Fruit fly (Drosophila melanogaster) whole organism, embryonic: ENCODE data around the gene CG31800.
A peak's percentile ranks its signal among the peaks of the same experiment; 100 is the strongest.

Source experiments
- BEAF-32 ChIP-seq: fragments of 200-800 bp; sonication (Bioruptor generic); optimal IDR thresholded peaks from 3 replicates; lab custom pipeline; 2017; ENCODE audit warnings: missing biosample characterization, missing genetic modification characterization, mild to moderate bottlenecking, moderate library complexity, missing genetic modification reagents
- CG12071 ChIP-seq: fragments of 200-800 bp; sonication (Bioruptor generic); optimal IDR thresholded peaks from 3 replicates; lab custom pipeline; 2018; ENCODE audit warnings: missing biosample characterization, mild to moderate bottlenecking, missing genetic modification characterization
- CG12299 ChIP-seq: fragments of 200-800 bp; sonication (Bioruptor generic); optimal IDR thresholded peaks from 2 replicates; lab custom pipeline; 2018; ENCODE audit warnings: missing biosample characterization, mild to moderate bottlenecking, missing genetic modification characterization
- CG13894 ChIP-seq: fragments of 200-800 bp; sonication (Bioruptor generic); optimal IDR thresholded peaks from 3 replicates; lab custom pipeline; 2018; ENCODE audit warnings: missing biosample characterization, mild to moderate bottlenecking, missing genetic modification characterization, moderate library complexity
- CG15269 ChIP-seq: fragments of 200-800 bp; sonication (Bioruptor generic); optimal IDR thresholded peaks from 2 replicates; lab custom pipeline; 2018; ENCODE audit warnings: missing biosample characterization, mild to moderate bottlenecking, missing genetic modification characterization, moderate library complexity
- CG17612 ChIP-seq: fragments of 200-800 bp; sonication (Bioruptor generic); IDR thresholded peaks from 2 replicates; pipeline ENCODE4 v1.3.6; 2022; ENCODE audit warnings: missing biosample characterization, missing genetic modification characterization
- CG17802 ChIP-seq: fragments of 200-800 bp; sonication (Bioruptor generic); optimal IDR thresholded peaks from 2 replicates; lab custom pipeline; 2018; ENCODE audit warnings: missing biosample characterization, mild to moderate bottlenecking, missing genetic modification characterization, moderate library complexity
- CG1792 ChIP-seq: fragments of 200-800 bp; sonication (Bioruptor generic); optimal IDR thresholded peaks from 2 replicates; lab custom pipeline; 2016; ENCODE audit warnings: missing biosample characterization, missing genetic modification characterization
- CG2199 ChIP-seq: fragments of 200-800 bp; sonication (Bioruptor generic); IDR thresholded peaks from 3 replicates; pipeline ENCODE4 v1.3.6; 2022; ENCODE audit warnings: missing biosample characterization, missing genetic modification characterization
- CG2712 ChIP-seq: fragments of 200-800 bp; optimal IDR thresholded peaks from 3 replicates; lab custom pipeline; 2019; ENCODE audit warnings: missing biosample characterization, mild to moderate bottlenecking, missing genetic modification characterization, moderate library complexity
- CG2875 ChIP-seq: fragments of 200-800 bp; sonication (Bioruptor generic); optimal IDR thresholded peaks from 2 replicates; lab custom pipeline; 2017; ENCODE audit warnings: missing biosample characterization, mild to moderate bottlenecking, missing genetic modification characterization, missing genetic modification reagents
- CG3065 ChIP-seq: fragments of 200-800 bp; sonication (Bioruptor generic); optimal IDR thresholded peaks from 2 replicates; lab custom pipeline; 2016; ENCODE audit warnings: missing biosample characterization, missing genetic modification characterization
- CG3407 ChIP-seq: fragments of 200-800 bp; sonication (Bioruptor generic); optimal IDR thresholded peaks from 2 replicates; lab custom pipeline; 2018; ENCODE audit warnings: missing biosample characterization, mild to moderate bottlenecking, missing genetic modification characterization
- CG3838 ChIP-seq: fragments of 200-800 bp; sonication (Bioruptor generic); optimal IDR thresholded peaks from 3 replicates; lab custom pipeline; 2016; ENCODE audit warnings: missing biosample characterization, missing genetic modification characterization
- CG4617 ChIP-seq: fragments of 200-800 bp; sonication (Bioruptor generic); optimal IDR thresholded peaks from 3 replicates; lab custom pipeline; 2016; ENCODE audit warnings: missing biosample characterization, missing genetic modification characterization, borderline replicate concordance
- CG5245 ChIP-seq: fragments of 200-800 bp; sonication (Bioruptor generic); optimal IDR thresholded peaks from 3 replicates; lab custom pipeline; 2016; ENCODE audit warnings: missing biosample characterization, missing genetic modification characterization
- CG6854 ChIP-seq: fragments of 200-800 bp; sonication (Bioruptor generic); optimal IDR thresholded peaks from 3 replicates; lab custom pipeline; 2017; ENCODE audit warnings: missing biosample characterization, mild to moderate bottlenecking, missing genetic modification characterization
- CG8290 ChIP-seq, 3 experiments: fragments of 200-800 bp; sonication (Bioruptor generic); optimal IDR thresholded peaks; 2 replicates each; lab custom pipeline; 2016 to 2019; ENCODE audit warnings: missing biosample characterization in 3 of 3, missing genetic modification characterization in 3 of 3, mild to moderate bottlenecking in 2 of 3, moderate library complexity in 1 of 3
- CG8359 ChIP-seq: fragments of 200-800 bp; sonication (Bioruptor generic); optimal IDR thresholded peaks from 2 replicates; lab custom pipeline; 2017; ENCODE audit warnings: missing biosample characterization, mild to moderate bottlenecking, missing genetic modification characterization, borderline replicate concordance
- CG8765 ChIP-seq: fragments of 200-800 bp; sonication (Bioruptor generic); IDR thresholded peaks from 2 replicates; pipeline ENCODE4 v1.3.6; 2022; ENCODE audit warnings: missing biosample characterization, missing genetic modification characterization
- CG9609 ChIP-seq: fragments of 200-800 bp; sonication (Bioruptor generic); optimal IDR thresholded peaks from 3 replicates; lab custom pipeline; 2016; ENCODE audit warnings: missing biosample characterization, missing genetic modification characterization
- Camta ChIP-seq: fragments of 200-800 bp; sonication (Bioruptor generic); optimal IDR thresholded peaks from 2 replicates; lab custom pipeline; 2016; ENCODE audit warnings: missing biosample characterization, missing genetic modification characterization
- D19B ChIP-seq: fragments of 200-800 bp; sonication (Bioruptor generic); optimal IDR thresholded peaks from 2 replicates; lab custom pipeline; 2017; ENCODE audit warnings: missing biosample characterization, mild to moderate bottlenecking, missing genetic modification characterization
- Dbx ChIP-seq: fragments of 200-800 bp; sonication (Bioruptor generic); IDR thresholded peaks from 3 replicates; pipeline ENCODE4 v1.3.6; 2022; ENCODE audit warnings: missing biosample characterization, missing genetic modification characterization
- Dp ChIP-seq: fragments of 200-800 bp; sonication (Bioruptor generic); optimal IDR thresholded peaks from 2 replicates; lab custom pipeline; 2018; ENCODE audit warnings: missing biosample characterization, mild to moderate bottlenecking, missing genetic modification characterization, moderate library complexity
- E2f1 ChIP-seq: fragments of 200-800 bp; sonication (Bioruptor generic); IDR thresholded peaks from 2 replicates; pipeline ENCODE4 v1.3.6; 2022; ENCODE audit warnings: missing biosample characterization, missing genetic modification characterization
- E2f2 ChIP-seq: fragments of 200-800 bp; sonication (Bioruptor generic); IDR thresholded peaks from 2 replicates; pipeline ENCODE4 v1.3.6; 2022; ENCODE audit warnings: missing biosample characterization, missing genetic modification characterization
- HHEX ChIP-seq: fragments of 200-800 bp; sonication (Bioruptor generic); optimal IDR thresholded peaks from 3 replicates; lab custom pipeline; 2017; ENCODE audit warnings: missing biosample characterization, mild to moderate bottlenecking, missing genetic modification characterization, missing genetic modification reagents
- HLH4C ChIP-seq: fragments of 200-800 bp; sonication (Bioruptor generic); IDR thresholded peaks from 3 replicates; pipeline ENCODE4 v1.3.6; 2022; ENCODE audit warnings: missing biosample characterization, missing genetic modification characterization; ENCODE audit not compliant: partially characterized antibody
- Max ChIP-seq: fragments of 200-800 bp; sonication (Bioruptor generic); optimal IDR thresholded peaks from 2 replicates; lab custom pipeline; 2016; ENCODE audit warnings: missing biosample characterization, mild to moderate bottlenecking, missing genetic modification characterization
- Spps ChIP-seq: fragments of 200-800 bp; sonication (Bioruptor generic); optimal IDR thresholded peaks from 2 replicates; lab custom pipeline; 2018; ENCODE audit warnings: missing biosample characterization, mild to moderate bottlenecking, missing genetic modification characterization
- amos ChIP-seq: fragments of 200-800 bp; sonication (Bioruptor generic); IDR thresholded peaks from 2 replicates; pipeline ENCODE4 v1.3.6; 2022; ENCODE audit warnings: missing biosample characterization, missing genetic modification characterization; ENCODE audit not compliant: partially characterized antibody
- aop ChIP-seq: fragments of 200-800 bp; sonication (Bioruptor generic); IDR thresholded peaks from 2 replicates; pipeline ENCODE4 v1.3.6; 2022; ENCODE audit warnings: missing biosample characterization, missing genetic modification characterization
- bcd ChIP-seq: fragments of 200-800 bp; sonication (Bioruptor generic); optimal IDR thresholded peaks from 2 replicates; lab custom pipeline; 2017; ENCODE audit warnings: missing biosample characterization, mild to moderate bottlenecking, missing genetic modification characterization
- bsh ChIP-seq, 2 experiments: fragments of 200-800 bp; sonication (Bioruptor generic); optimal IDR thresholded peaks; 2 replicates each; lab custom pipeline; 2017 to 2018; ENCODE audit warnings: mild to moderate bottlenecking in 2 of 2, missing biosample characterization in 2 of 2, missing genetic modification characterization in 2 of 2, moderate library complexity in 1 of 2
- chinmo ChIP-seq: fragments of 200-800 bp; sonication (Bioruptor generic); IDR thresholded peaks from 4 replicates; pipeline ENCODE4 v1.3.6; 2022; ENCODE audit warnings: missing biosample characterization, missing genetic modification characterization; ENCODE audit not compliant: partially characterized antibody
- dimm ChIP-seq: fragments of 200-800 bp; sonication (Bioruptor generic); IDR thresholded peaks from 2 replicates; pipeline ENCODE4 v1.3.6; 2022; ENCODE audit warnings: missing biosample characterization, missing genetic modification characterization
- dysf ChIP-seq: fragments of 200-800 bp; sonication (Bioruptor generic); IDR thresholded peaks from 3 replicates; pipeline ENCODE4 v1.3.6; 2022; ENCODE audit warnings: missing biosample characterization, missing genetic modification characterization
- exex ChIP-seq: fragments of 200-800 bp; sonication (Bioruptor generic); optimal IDR thresholded peaks from 4 replicates; lab custom pipeline; 2018; ENCODE audit warnings: missing biosample characterization, mild to moderate bottlenecking, missing genetic modification characterization, moderate library complexity
- fu2 ChIP-seq: fragments of 200-800 bp; sonication (Bioruptor generic); optimal IDR thresholded peaks from 2 replicates; lab custom pipeline; 2016; ENCODE audit warnings: missing biosample characterization, missing genetic modification characterization
- gcm ChIP-seq: fragments of 200-800 bp; sonication (Bioruptor generic); optimal IDR thresholded peaks from 2 replicates; lab custom pipeline; 2019; ENCODE audit warnings: missing biosample characterization, mild to moderate bottlenecking, missing genetic modification characterization, moderate library complexity
- klu ChIP-seq: fragments of 200-800 bp; sonication (Bioruptor generic); IDR thresholded peaks from 2 replicates; pipeline ENCODE4 v1.3.6; 2022; ENCODE audit warnings: missing biosample characterization, missing genetic modification characterization
- lov ChIP-seq, 2 experiments: fragments of 200-800 bp in 1 of 2; fragments of >200 bp in 1 of 2; sonication (Bioruptor generic) in 1 of 2; IDR thresholded peaks in 1 of 2; optimal IDR thresholded peaks in 1 of 2; 2 replicates in 1 of 2; 3 replicates in 1 of 2; pipeline versions ENCODE4 v1.3.6 to Lab custom; 2017 to 2022; ENCODE audit warnings: missing biosample characterization in 1 of 2, missing genetic modification characterization in 1 of 2
- stc ChIP-seq: fragments of 200-800 bp; sonication (Bioruptor generic); IDR thresholded peaks from 2 replicates; pipeline ENCODE4 v1.3.6; 2022; ENCODE audit warnings: missing biosample characterization, missing genetic modification characterization
- trem ChIP-seq: fragments of 200-800 bp; optimal IDR thresholded peaks from 3 replicates; lab custom pipeline; 2019; ENCODE audit warnings: missing biosample characterization, mild to moderate bottlenecking, missing genetic modification characterization, moderate library complexity
- twi ChIP-seq: fragments of 200-800 bp; optimal IDR thresholded peaks from 2 replicates; lab custom pipeline; 2019; ENCODE audit warnings: missing biosample characterization, mild to moderate bottlenecking, missing genetic modification characterization, moderate library complexity
- unc-4 ChIP-seq: fragments of 200-800 bp; sonication (Bioruptor generic); IDR thresholded peaks from 2 replicates; pipeline ENCODE4 v1.3.6; 2022; ENCODE audit warnings: missing biosample characterization, missing genetic modification characterization; ENCODE audit not compliant: partially characterized antibody
- usp ChIP-seq: fragments of >200 bp; optimal IDR thresholded peaks from 2 replicates; lab custom pipeline; 2017; ENCODE audit warnings: missing biosample characterization, missing genetic modification characterization
- vfl ChIP-seq: fragments of 200-800 bp; sonication (Bioruptor generic); optimal IDR thresholded peaks from 2 replicates; lab custom pipeline; 2016; ENCODE audit warnings: missing biosample characterization, missing genetic modification characterization

CG31800 gene

DNA sequence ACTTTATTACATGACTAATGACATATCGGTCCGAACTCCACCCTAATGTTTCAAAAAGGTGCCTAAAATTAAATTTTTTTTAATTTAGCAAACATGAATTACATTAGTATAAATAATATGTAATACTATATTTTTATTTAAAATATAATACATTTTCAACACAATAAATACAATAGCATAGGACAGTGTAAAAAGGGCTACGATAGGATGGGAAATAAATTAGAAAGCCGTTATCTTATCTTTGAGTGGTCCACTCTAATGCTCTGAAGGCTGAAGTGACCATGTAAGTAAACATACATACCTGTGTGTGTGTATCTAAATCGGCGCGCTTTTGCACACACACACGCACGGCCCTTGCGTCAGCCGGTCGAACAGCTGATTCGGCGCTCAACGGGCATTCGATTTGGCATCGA is 31.4 kb downstream of the CG31800 start, which contains the start of gene CG31793 (continued):
- TF ChIP-seq CG2199 (GFP tag; lab: Robert Waterston, UW): no peak
- no peak for TF ChIP-seq Spps
- TF ChIP-seq BEAF-32 (GFP tag; lab: Kevin White, UChicago): no peak
- TF ChIP-seq CG9609: no peak
- TF ChIP-seq twi (tag; lab: Kevin White, UChicago): no peak
- no peak for TF ChIP-seq CG2875 (GFP tag; lab: Kevin White, UChicago)
- peak; percentile 68 for TF ChIP-seq exex (tag; lab: Kevin White, UChicago)
- TF ChIP-seq trem (tag; lab: Kevin White, UChicago): peak; percentile 14
- TF ChIP-seq chinmo (GFP tag; lab: Robert Waterston, UW): peak; percentile 65; the same call in 2 of the 4 replicates
- TF ChIP-seq HHEX: peak; percentile 26
- TF ChIP-seq Dbx: peak; percentile 64; the same call in 2 of the 3 replicates
- TF ChIP-seq lov (optimal IDR thresholded peaks at IDR 0.05; lab: Kevin White, UChicago): no peak
- no peak for TF ChIP-seq lov (GFP tag; IDR thresholded peaks at IDR 0.05; lab: Robert Waterston, UW)
- peak; percentile 3 for TF ChIP-seq D19B (GFP tag; lab: Kevin White, UChicago)
- TF ChIP-seq CG4617 (GFP tag; lab: Kevin White, UChicago): no peak
- TF ChIP-seq CG5245: no peak
- TF ChIP-seq Max (GFP tag; lab: Kevin White, UChicago): no peak
- no peak for TF ChIP-seq vfl (GFP tag; lab: Kevin White, UChicago)
- peak; percentile 48; the same call in 1 of the 2 replicates for TF ChIP-seq E2f2 (GFP tag; lab: Robert Waterston, UW)
- TF ChIP-seq dysf (GFP tag; lab: Robert Waterston, UW): peak; percentile 20; the same call in 1 of the 3 replicates
- TF ChIP-seq bcd (GFP tag; lab: Kevin White, UChicago): peak; percentile 31
- TF ChIP-seq CG3407 (GFP tag; lab: Kevin White, UChicago): no peak
- no peak for TF ChIP-seq CG8765 (GFP tag; lab: Robert Waterston, UW)
- TF ChIP-seq amos (GFP tag; lab: Robert Waterston, UW): no peak
- no peak for TF ChIP-seq stc (GFP tag; lab: Robert Waterston, UW)
- TF ChIP-seq Camta (GFP tag; lab: Kevin White, UChicago): no peak
- peak; percentile 48 to 49 for TF ChIP-seq bsh (GFP tag; optimal IDR thresholded peaks at IDR 0.05; lab: Kevin White, UChicago)
- TF ChIP-seq CG2712 (tag; lab: Kevin White, UChicago): peak; percentile 62
- peak; percentile 56 for TF ChIP-seq CG6854 (GFP tag; lab: Kevin White, UChicago)
- peak; percentile 72 for TF ChIP-seq CG13894 (tag; lab: Kevin White, UChicago)
- no peak for TF ChIP-seq HLH4C (GFP tag; lab: Robert Waterston, UW)
- peak; percentile 40 for TF ChIP-seq gcm
- TF ChIP-seq aop (GFP tag; lab: Robert Waterston, UW): no peak
- no peak for TF ChIP-seq unc-4 (GFP tag; lab: Robert Waterston, UW)
- TF ChIP-seq CG8290 (GFP tag; optimal IDR thresholded peaks at IDR 0.05; lab: Kevin White, UChicago): no peak
- peak in 1 of 2 experiments; percentile 59 for TF ChIP-seq CG8290 (tag; optimal IDR thresholded peaks at IDR 0.05; lab: Kevin White, UChicago)
- no peak for TF ChIP-seq CG3065 (GFP tag; lab: Kevin White, UChicago)
- peak; percentile 76 for TF ChIP-seq CG15269 (tag; lab: Kevin White, UChicago)
- no peak for TF ChIP-seq CG17802 (tag; lab: Kevin White, UChicago)
- no peak for TF ChIP-seq CG1792
- no peak for TF ChIP-seq CG8359 (GFP tag; lab: Kevin White, UChicago)
- no peak for TF ChIP-seq dimm (GFP tag; lab: Robert Waterston, UW)
- TF ChIP-seq Dp (GFP tag; lab: Kevin White, UChicago): peak; percentile 3
- no peak for TF ChIP-seq fu2 (GFP tag; lab: Kevin White, UChicago)
- no peak for TF ChIP-seq CG17612
- peak; percentile 29 for TF ChIP-seq CG12299
- TF ChIP-seq CG3838 (GFP tag; lab: Kevin White, UChicago): no peak
- peak; percentile 25; the same call in 1 of the 2 replicates for TF ChIP-seq E2f1 (GFP tag; lab: Robert Waterston, UW)
- no peak for TF ChIP-seq klu (GFP tag; lab: Robert Waterston, UW)
- TF ChIP-seq CG12071: no peak
- TF ChIP-seq usp (GFP tag; lab: Kevin White, UChicago): no peak
